Worm (Caenorhabditis elegans) whole organism, early embryonic: ENCODE results near the gene F42C5.3.

Source experiments
- B0310.2 ChIP-seq: sonication (generic microtip); optimal IDR thresholded peaks from 2 replicates; lab custom pipeline; 2016; ENCODE audit warnings: mild to moderate bottlenecking, missing genetic modification characterization, missing compliant biosample characterization
- ama-1 ChIP-seq: fragments of 150-350 bp; optimal IDR thresholded peaks from 2 replicates; lab custom pipeline; 2014
- hmbx-1 ChIP-seq: sonication (generic microtip); optimal IDR thresholded peaks from 2 replicates; lab custom pipeline; 2016; ENCODE audit warnings: mild to moderate bottlenecking, missing genetic modification characterization, missing compliant biosample characterization
- hmg-4 ChIP-seq: fragments of 200-800 bp; sonication (Bioruptor generic); optimal IDR thresholded peaks from 2 replicates; lab custom pipeline; 2018; ENCODE audit warnings: mild to moderate bottlenecking, missing genetic modification characterization, missing compliant biosample characterization
- tbx-37 ChIP-seq: fragments of 200-800 bp; sonication (Bioruptor generic); conservative IDR thresholded peaks from 2 replicates; pipeline ENCODE4 v1.3.6; 2022; ENCODE audit warnings: missing genetic modification reagents, missing genetic modification characterization, missing compliant biosample characterization

DNA sequence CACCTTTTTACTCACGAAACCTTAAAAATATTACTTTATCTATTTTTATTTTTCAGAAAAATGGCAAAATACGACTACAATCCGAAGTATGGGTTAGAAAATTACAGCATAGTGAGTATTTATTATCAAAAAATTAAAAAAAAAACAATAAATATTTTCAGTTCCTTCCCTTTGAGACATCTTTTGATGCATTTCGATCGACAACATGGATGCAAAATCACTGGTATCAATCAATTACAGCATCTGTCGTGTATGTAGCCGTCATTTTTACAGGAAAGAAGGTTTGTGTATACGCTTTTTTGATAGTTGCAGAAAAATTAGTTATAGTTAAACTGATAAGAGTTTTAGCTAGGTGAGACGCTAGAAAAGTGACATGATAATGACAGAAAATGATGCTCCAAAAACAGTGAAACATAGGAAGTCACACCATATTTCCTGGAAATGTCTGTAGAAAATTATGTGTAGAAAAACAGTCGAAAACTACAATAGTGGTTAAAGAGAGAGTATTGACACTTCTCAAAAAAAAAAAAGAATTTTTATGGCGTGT lies 49.6 kb downstream of the F42C5.3 start, which contains the start of gene elo-3:
- TF ChIP-seq ama-1 (lab: Kevin White, UChicago): no peak
- TF ChIP-seq hmbx-1 (tag; lab: Kevin White, UChicago): no peak
- no peak for TF ChIP-seq hmg-4 (GFP tag; lab: Kevin White, UChicago)
- no peak for TF ChIP-seq tbx-37 (GFP tag; lab: Robert Waterston, UW)
- no peak for TF ChIP-seq B0310.2 (tag; lab: Kevin White, UChicago)
